Fruit fly (Drosophila melanogaster) whole organism, embryonic: ENCODE results near the gene CG2120.
A peak's percentile ranks its signal among the peaks of the same experiment; 100 is the strongest.

ENCODE experiments used
- Abd-B ChIP-seq: fragments of 200-800 bp; sonication (Bioruptor generic); optimal IDR thresholded peaks from 2 replicates; lab custom pipeline; 2018; ENCODE audit warnings: missing biosample characterization, mild to moderate bottlenecking, missing genetic modification characterization, moderate library complexity
- CG10366 ChIP-seq: fragments of 200-800 bp; sonication (Bioruptor generic); IDR thresholded peaks from 2 replicates; pipeline ENCODE4 v1.3.6; 2022; ENCODE audit warnings: missing biosample characterization, missing genetic modification characterization
- CG10979 ChIP-seq: fragments of 200-800 bp; sonication (Bioruptor generic); optimal IDR thresholded peaks from 2 replicates; lab custom pipeline; 2018; ENCODE audit warnings: missing biosample characterization, mild to moderate bottlenecking, missing genetic modification characterization, moderate library complexity
- CG13296 ChIP-seq: fragments of 200-800 bp; sonication (Bioruptor generic); optimal IDR thresholded peaks from 3 replicates; lab custom pipeline; 2018; ENCODE audit warnings: missing biosample characterization, mild to moderate bottlenecking, missing genetic modification characterization
- CG13775 ChIP-seq: fragments of 200-800 bp; sonication (Bioruptor generic); optimal IDR thresholded peaks from 3 replicates; lab custom pipeline; 2017; ENCODE audit warnings: missing biosample characterization, mild to moderate bottlenecking, missing genetic modification characterization
- CG15073 ChIP-seq: fragments of 200-800 bp; sonication (Bioruptor generic); optimal IDR thresholded peaks from 2 replicates; lab custom pipeline; 2016; ENCODE audit warnings: missing biosample characterization, missing genetic modification characterization
- CG1602 ChIP-seq: fragments of 200-800 bp; sonication (Bioruptor generic); optimal IDR thresholded peaks from 3 replicates; lab custom pipeline; 2016; ENCODE audit warnings: missing biosample characterization, missing genetic modification characterization
- CG1603 ChIP-seq: fragments of 200-800 bp; sonication (Bioruptor generic); optimal IDR thresholded peaks from 2 replicates; lab custom pipeline; 2019; ENCODE audit warnings: missing biosample characterization, mild to moderate bottlenecking, missing genetic modification characterization, moderate library complexity
- CG1647 ChIP-seq: fragments of 200-800 bp; sonication (Bioruptor generic); optimal IDR thresholded peaks from 3 replicates; lab custom pipeline; 2016; ENCODE audit warnings: missing biosample characterization, missing genetic modification characterization
- CG17385 ChIP-seq: fragments of 200-800 bp; sonication (Bioruptor generic); optimal IDR thresholded peaks from 3 replicates; lab custom pipeline; 2018; ENCODE audit warnings: missing biosample characterization, mild to moderate bottlenecking, missing genetic modification characterization
- CG17568 ChIP-seq: fragments of 200-800 bp; sonication (Bioruptor generic); optimal IDR thresholded peaks from 2 replicates; lab custom pipeline; 2018; ENCODE audit warnings: missing biosample characterization, mild to moderate bottlenecking, missing genetic modification characterization, moderate library complexity
- CG18011 ChIP-seq: fragments of 200-800 bp; sonication (Bioruptor generic); optimal IDR thresholded peaks from 2 replicates; lab custom pipeline; 2017; ENCODE audit warnings: missing biosample characterization, missing genetic modification characterization, mild to moderate bottlenecking, moderate library complexity, missing genotype
- CG2116 ChIP-seq: fragments of 200-800 bp; sonication (Bioruptor generic); optimal IDR thresholded peaks from 3 replicates; lab custom pipeline; 2018; ENCODE audit warnings: missing biosample characterization, mild to moderate bottlenecking, missing genetic modification characterization
- CG31224 ChIP-seq: fragments of 200-800 bp; sonication (Bioruptor generic); IDR thresholded peaks from 2 replicates; pipeline ENCODE4 v1.3.6; 2022; ENCODE audit warnings: missing biosample characterization, missing genetic modification characterization
- CG31388 ChIP-seq: fragments of 200-800 bp; sonication (Bioruptor generic); optimal IDR thresholded peaks from 2 replicates; lab custom pipeline; 2016; ENCODE audit warnings: missing biosample characterization, missing genetic modification characterization
- CG32532 ChIP-seq: fragments of 200-800 bp; sonication (Bioruptor generic); IDR thresholded peaks from 2 replicates; pipeline ENCODE4 v1.3.6; 2022; ENCODE audit warnings: missing biosample characterization, missing genetic modification characterization
- CG3407 ChIP-seq: fragments of 200-800 bp; sonication (Bioruptor generic); optimal IDR thresholded peaks from 2 replicates; lab custom pipeline; 2018; ENCODE audit warnings: missing biosample characterization, mild to moderate bottlenecking, missing genetic modification characterization
- CG34422 ChIP-seq: fragments of 200-800 bp; sonication (Bioruptor generic); IDR thresholded peaks from 3 replicates; pipeline ENCODE4 v1.3.6; 2022; ENCODE audit warnings: missing biosample characterization, missing genetic modification characterization
- CG4820 ChIP-seq: fragments of 200-800 bp; sonication (Bioruptor generic); optimal IDR thresholded peaks from 3 replicates; lab custom pipeline; 2016; ENCODE audit warnings: missing biosample characterization, missing genetic modification characterization
- CG6765 ChIP-seq: fragments of 200-800 bp; sonication (Bioruptor generic); optimal IDR thresholded peaks from 3 replicates; lab custom pipeline; 2017; ENCODE audit warnings: missing biosample characterization, mild to moderate bottlenecking, missing genetic modification characterization
- CG6854 ChIP-seq: fragments of 200-800 bp; sonication (Bioruptor generic); optimal IDR thresholded peaks from 3 replicates; lab custom pipeline; 2017; ENCODE audit warnings: missing biosample characterization, mild to moderate bottlenecking, missing genetic modification characterization
- CG7745 ChIP-seq: fragments of 200-800 bp; sonication (Bioruptor generic); optimal IDR thresholded peaks from 2 replicates; lab custom pipeline; 2018; ENCODE audit warnings: missing biosample characterization, mild to moderate bottlenecking, missing genetic modification characterization, moderate library complexity
- CG7786 ChIP-seq: fragments of 200-800 bp; sonication (Bioruptor generic); optimal IDR thresholded peaks from 2 replicates; lab custom pipeline; 2016; ENCODE audit warnings: missing biosample characterization, missing genetic modification characterization
- CG9727 ChIP-seq: fragments of 200-800 bp; sonication (Bioruptor generic); optimal IDR thresholded peaks from 3 replicates; lab custom pipeline; 2017; ENCODE audit warnings: missing biosample characterization, mild to moderate bottlenecking, missing genetic modification characterization
- CG9876 ChIP-seq: fragments of 200-800 bp; sonication (Bioruptor generic); optimal IDR thresholded peaks from 2 replicates; lab custom pipeline; 2016; ENCODE audit warnings: missing biosample characterization, missing genetic modification characterization
- D ChIP-seq, 2 experiments: fragments of 200-800 bp in 1 of 2; fragments of >200 bp in 1 of 2; sonication (Bioruptor generic) in 1 of 2; optimal IDR thresholded peaks; 2 replicates in 1 of 2; 3 replicates in 1 of 2; lab custom pipeline; 2017; ENCODE audit warnings: mild to moderate bottlenecking in 1 of 2, missing biosample characterization in 1 of 2, missing genetic modification characterization in 1 of 2, missing genetic modification reagents in 1 of 2
- Dref ChIP-seq: fragments of 200-800 bp; sonication (Bioruptor generic); IDR thresholded peaks from 2 replicates; pipeline ENCODE4 v1.3.6; 2022; ENCODE audit warnings: missing biosample characterization, missing genetic modification characterization
- Gsc ChIP-seq: fragments of 200-800 bp; sonication (Bioruptor generic); IDR thresholded peaks from 2 replicates; pipeline ENCODE4 v1.3.6; 2022; ENCODE audit warnings: missing biosample characterization, missing genetic modification characterization
- Mad ChIP-seq: fragments of 200-800 bp; sonication (Bioruptor generic); optimal IDR thresholded peaks from 2 replicates; lab custom pipeline; 2016; ENCODE audit warnings: missing biosample characterization, missing genetic modification characterization
- Myb ChIP-seq: fragments of 200-800 bp; sonication (Bioruptor generic); optimal IDR thresholded peaks from 2 replicates; lab custom pipeline; 2016; ENCODE audit warnings: missing biosample characterization, missing genetic modification characterization
- NK7.1 ChIP-seq: fragments of 200-800 bp; sonication (Bioruptor generic); optimal IDR thresholded peaks from 3 replicates; lab custom pipeline; 2016; ENCODE audit warnings: missing biosample characterization, missing genetic modification characterization
- Optix ChIP-seq: fragments of 200-800 bp; sonication (Bioruptor generic); IDR thresholded peaks from 3 replicates; pipeline ENCODE4 v1.3.6; 2022; ENCODE audit warnings: missing biosample characterization, missing genetic modification characterization
- Ptx1 ChIP-seq: fragments of 200-800 bp; sonication (Bioruptor generic); IDR thresholded peaks from 2 replicates; pipeline ENCODE4 v1.3.6; 2022; ENCODE audit warnings: missing biosample characterization, missing genetic modification characterization
- Ssrp ChIP-seq: fragments of 200-800 bp; sonication (Bioruptor generic); optimal IDR thresholded peaks from 2 replicates; lab custom pipeline; 2018; ENCODE audit warnings: missing biosample characterization, mild to moderate bottlenecking, missing genetic modification characterization, moderate library complexity
- Vsx1 ChIP-seq: fragments of 200-800 bp; sonication (Bioruptor generic); optimal IDR thresholded peaks from 2 replicates; lab custom pipeline; 2017; ENCODE audit warnings: missing biosample characterization, mild to moderate bottlenecking, missing genetic modification characterization, missing genetic modification reagents
- YL-1 ChIP-seq: fragments of 200-800 bp; sonication (Bioruptor generic); optimal IDR thresholded peaks from 3 replicates; lab custom pipeline; 2017; ENCODE audit warnings: missing biosample characterization, mild to moderate bottlenecking, missing genetic modification characterization
- ase ChIP-seq: fragments of 200-800 bp; sonication (Bioruptor generic); IDR thresholded peaks from 3 replicates; pipeline ENCODE4 v1.3.6; 2022; ENCODE audit warnings: missing biosample characterization, missing genetic modification characterization
- az2 ChIP-seq: fragments of 200-800 bp; sonication (Bioruptor generic); optimal IDR thresholded peaks from 3 replicates; lab custom pipeline; 2016; ENCODE audit warnings: missing biosample characterization, missing genetic modification characterization
- cas ChIP-seq: fragments of 200-800 bp; sonication (Bioruptor generic); IDR thresholded peaks from 2 replicates; pipeline ENCODE4 v1.3.6; 2022; ENCODE audit warnings: missing biosample characterization, missing genetic modification characterization
- da ChIP-seq: fragments of 200-800 bp; sonication (Bioruptor generic); optimal IDR thresholded peaks from 2 replicates; lab custom pipeline; 2016; ENCODE audit warnings: missing biosample characterization, missing genetic modification characterization
- dpn ChIP-seq, 2 experiments: fragments of 200-800 bp; sonication (Bioruptor generic); optimal IDR thresholded peaks; 3 replicates each; lab custom pipeline; 2016; ENCODE audit warnings: missing biosample characterization in 2 of 2, missing genetic modification characterization in 2 of 2
- fd3F ChIP-seq: fragments of 200-800 bp; sonication (Bioruptor generic); optimal IDR thresholded peaks from 2 replicates; lab custom pipeline; 2018; ENCODE audit warnings: missing biosample characterization, mild to moderate bottlenecking, missing genetic modification characterization, moderate library complexity
- hth ChIP-seq: fragments of >200 bp; optimal IDR thresholded peaks from 2 replicates; lab custom pipeline; 2017; ENCODE audit warnings: inconsistent platforms
- jumu ChIP-seq: fragments of 200-800 bp; sonication (Bioruptor generic); optimal IDR thresholded peaks from 3 replicates; lab custom pipeline; 2016; ENCODE audit warnings: missing biosample characterization, missing genetic modification characterization
- klu ChIP-seq: fragments of 200-800 bp; sonication (Bioruptor generic); IDR thresholded peaks from 2 replicates; pipeline ENCODE4 v1.3.6; 2022; ENCODE audit warnings: missing biosample characterization, missing genetic modification characterization
- maf-S ChIP-seq: fragments of 200-800 bp; sonication (Bioruptor generic); optimal IDR thresholded peaks from 2 replicates; lab custom pipeline; 2016; ENCODE audit warnings: missing biosample characterization, missing genetic modification characterization
- row ChIP-seq: fragments of 200-800 bp; sonication (Bioruptor generic); IDR thresholded peaks from 3 replicates; pipeline ENCODE4 v1.3.6; 2022; ENCODE audit warnings: missing biosample characterization, missing genetic modification characterization
- sd ChIP-seq: fragments of 200-800 bp; sonication (Bioruptor generic); optimal IDR thresholded peaks from 3 replicates; lab custom pipeline; 2018; ENCODE audit warnings: missing biosample characterization, mild to moderate bottlenecking, missing genetic modification characterization, moderate library complexity
- slp2 ChIP-seq: fragments of 200-800 bp; sonication (Bioruptor generic); optimal IDR thresholded peaks from 2 replicates; lab custom pipeline; 2016; ENCODE audit warnings: missing biosample characterization, missing genetic modification characterization
- tap ChIP-seq: fragments of 200-800 bp; optimal IDR thresholded peaks from 3 replicates; lab custom pipeline; 2019; ENCODE audit warnings: missing biosample characterization, mild to moderate bottlenecking, missing genetic modification characterization, moderate library complexity
- tna ChIP-seq: fragments of 200-800 bp; sonication (Bioruptor generic); IDR thresholded peaks from 2 replicates; pipeline ENCODE4 v1.3.6; 2022; ENCODE audit warnings: missing biosample characterization, missing genetic modification characterization; ENCODE audit not compliant: partially characterized antibody
- wek ChIP-seq: fragments of 200-800 bp; sonication (Bioruptor generic); optimal IDR thresholded peaks from 3 replicates; lab custom pipeline; 2018; ENCODE audit warnings: missing biosample characterization, mild to moderate bottlenecking, missing genetic modification characterization, moderate library complexity

CG2120 gene

dm6 chrX:8126149-8126548, 9.5 kb upstream of the CG2120 start (continued):
- TF ChIP-seq Vsx1 (GFP tag; lab: Kevin White, UChicago), result no peak
- no peak for TF ChIP-seq Myb (GFP tag; lab: Kevin White, UChicago)
- TF ChIP-seq CG15073 (GFP tag; lab: Kevin White, UChicago), result no peak
- TF ChIP-seq Abd-B (GFP tag; lab: Kevin White, UChicago), result peak; percentile 59
- TF ChIP-seq da (GFP tag; lab: Kevin White, UChicago), result no peak
- no peak for TF ChIP-seq CG32532 (GFP tag; lab: Robert Waterston, UW)
- TF ChIP-seq Mad (GFP tag; lab: Kevin White, UChicago), result no peak
- TF ChIP-seq klu (GFP tag; lab: Robert Waterston, UW), result no peak
- TF ChIP-seq CG34422 (GFP tag; lab: Robert Waterston, UW), result peak; percentile 70; the same call in 2 of the 3 replicates
- TF ChIP-seq maf-S (GFP tag; lab: Kevin White, UChicago), result peak; percentile 6
- TF ChIP-seq CG31388 (GFP tag; lab: Kevin White, UChicago), result no peak
- peak; percentile 65 for TF ChIP-seq Ssrp (tag; lab: Kevin White, UChicago)
- TF ChIP-seq CG13296 (GFP tag; lab: Kevin White, UChicago), result no peak
- TF ChIP-seq CG3407 (GFP tag; lab: Kevin White, UChicago), result peak; percentile 51
- TF ChIP-seq CG7745 (tag; lab: Kevin White, UChicago), result no peak
- no peak for TF ChIP-seq fd3F (GFP tag; lab: Kevin White, UChicago)
- no peak for TF ChIP-seq YL-1 (GFP tag; lab: Kevin White, UChicago)
- TF ChIP-seq ase, result 0 out of 3 replicates have a peak, but pooled peaks have one; percentile 40
- TF ChIP-seq Gsc, result no peak
- TF ChIP-seq CG17385 (GFP tag; lab: Kevin White, UChicago), result peak; percentile 45
- no peak for TF ChIP-seq jumu (GFP tag; lab: Kevin White, UChicago)
- no peak for TF ChIP-seq NK7.1
- TF ChIP-seq CG17568, result no peak
- peak; percentile 33 for TF ChIP-seq CG13775
- peak; percentile 50 for TF ChIP-seq CG1602 (GFP tag; lab: Kevin White, UChicago)
- no peak for TF ChIP-seq CG7786 (GFP tag; lab: Kevin White, UChicago)
- TF ChIP-seq CG31224 (GFP tag; lab: Robert Waterston, UW), result no peak
- TF ChIP-seq CG10366, result peak; percentile 54; the same call in 1 of the 2 replicates
- TF ChIP-seq CG4820 (GFP tag; lab: Kevin White, UChicago), result peak; percentile 53
- no peak for TF ChIP-seq CG18011
- peak; percentile 50 for TF ChIP-seq CG2116 (GFP tag; lab: Kevin White, UChicago)
- TF ChIP-seq Optix (GFP tag; lab: Robert Waterston, UW), result peak; percentile 71
- peak; percentile 69 for TF ChIP-seq az2 (GFP tag; lab: Kevin White, UChicago)
- peak; percentile 50 for TF ChIP-seq CG9727 (GFP tag; lab: Kevin White, UChicago)
- peak; percentile 57 for TF ChIP-seq tap (tag; lab: Kevin White, UChicago)
- no peak for TF ChIP-seq tna
- peak; percentile 9 for TF ChIP-seq sd (tag; lab: Kevin White, UChicago)
- no peak for TF ChIP-seq cas
- peak; percentile 80 for TF ChIP-seq CG10979 (tag; lab: Kevin White, UChicago)
- TF ChIP-seq Ptx1 (GFP tag; lab: Robert Waterston, UW), result peak; percentile 67
- no peak for TF ChIP-seq D (optimal IDR thresholded peaks at IDR 0.05; lab: Kevin White, UChicago)
- TF ChIP-seq D (GFP tag; optimal IDR thresholded peaks at IDR 0.05; lab: Kevin White, UChicago), result peak; percentile 63
- no peak for TF ChIP-seq CG6765 (GFP tag; lab: Kevin White, UChicago)
- peak; percentile 35 to 49 for TF ChIP-seq dpn (GFP tag; optimal IDR thresholded peaks at IDR 0.05; lab: Kevin White, UChicago)
- TF ChIP-seq CG6854, result no peak
- no peak for TF ChIP-seq wek (GFP tag; lab: Kevin White, UChicago)
- TF ChIP-seq row (GFP tag; lab: Robert Waterston, UW), result peak; percentile 67
- TF ChIP-seq CG1603 (tag; lab: Kevin White, UChicago), result peak; percentile 84
- no peak for TF ChIP-seq CG9876 (GFP tag; lab: Kevin White, UChicago)
- peak; percentile 7 for TF ChIP-seq slp2 (GFP tag; lab: Kevin White, UChicago)
- no peak for TF ChIP-seq Dref (GFP tag; lab: Robert Waterston, UW)
- TF ChIP-seq hth, result no peak
- TF ChIP-seq CG1647 (GFP tag; lab: Kevin White, UChicago), result no peak
